Fruit fly (Drosophila melanogaster): ENCODE data around the gene CG7024.

- TF ChIP-seq CG8478 (optimal IDR thresholded peaks at IDR 0.05) (no peak), CTCF (optimal IDR thresholded peaks at IDR 0.05) (no peak)
These were observed at the start of gene CG7024 for dm6 chrX:4705009-4705408.

Measured in S2 (cell line).